Worm (Caenorhabditis elegans) whole organism, early embryonic: ENCODE data around the gene atz-1.

ENCODE experiments used
- B0310.2 ChIP-seq: sonication (generic microtip); optimal IDR thresholded peaks from 2 replicates; lab custom pipeline; 2016; ENCODE audit warnings: mild to moderate bottlenecking, missing genetic modification characterization, missing compliant biosample characterization
- F13C5.2 ChIP-seq: sonication (generic microtip); optimal IDR thresholded peaks from 2 replicates; lab custom pipeline; 2017; ENCODE audit warnings: mild to moderate bottlenecking, missing genetic modification characterization, inconsistent platforms, missing compliant biosample characterization
- aly-1 ChIP-seq: sonication (generic microtip); optimal IDR thresholded peaks from 2 replicates; lab custom pipeline; 2016; ENCODE audit warnings: missing genetic modification characterization, missing compliant biosample characterization
- ama-1 ChIP-seq: fragments of 150-350 bp; optimal IDR thresholded peaks from 2 replicates; lab custom pipeline; 2014
- ceh-13 ChIP-seq: fragments of 200-800 bp; sonication (Bioruptor generic); optimal IDR thresholded peaks from 2 replicates; lab custom pipeline; 2018; ENCODE audit warnings: mild to moderate bottlenecking, missing genetic modification characterization, missing compliant biosample characterization
- ceh-36 ChIP-seq: sonication (generic microtip); optimal IDR thresholded peaks from 2 replicates; lab custom pipeline; 2016; ENCODE audit warnings: missing genetic modification characterization, inconsistent platforms, missing compliant biosample characterization
- ets-7 ChIP-seq: sonication (generic microtip); optimal IDR thresholded peaks from 2 replicates; lab custom pipeline; 2016; ENCODE audit warnings: missing genotype, missing genetic modification characterization, missing compliant biosample characterization
- flt-1 ChIP-seq: fragments of 200-800 bp; sonication (Bioruptor generic); IDR thresholded peaks from 2 replicates; pipeline ENCODE4 v1.3.6; 2022; ENCODE audit warnings: missing genetic modification characterization, missing compliant biosample characterization
- hmbx-1 ChIP-seq: sonication (generic microtip); optimal IDR thresholded peaks from 2 replicates; lab custom pipeline; 2016; ENCODE audit warnings: mild to moderate bottlenecking, missing genetic modification characterization, missing compliant biosample characterization
- hmg-4 ChIP-seq: fragments of 200-800 bp; sonication (Bioruptor generic); optimal IDR thresholded peaks from 2 replicates; lab custom pipeline; 2018; ENCODE audit warnings: mild to moderate bottlenecking, missing genetic modification characterization, missing compliant biosample characterization
- hnd-1 ChIP-seq: sonication (generic microtip); optimal IDR thresholded peaks from 2 replicates; lab custom pipeline; 2016; ENCODE audit warnings: missing genetic modification characterization, missing compliant biosample characterization
- pes-1 ChIP-seq: fragments of 200-800 bp; sonication (Bioruptor generic); IDR thresholded peaks from 2 replicates; pipeline ENCODE4 v1.3.6; 2022; ENCODE audit warnings: missing genetic modification reagents, missing genetic modification characterization, missing compliant biosample characterization
- scrt-1 ChIP-seq: fragments of 200-800 bp; sonication (Bioruptor generic); IDR thresholded peaks from 2 replicates; pipeline ENCODE4 v1.3.6; 2022; ENCODE audit warnings: missing genetic modification characterization, missing compliant biosample characterization
- sea-1 ChIP-seq: fragments of 200-800 bp; sonication (Bioruptor generic); conservative IDR thresholded peaks from 2 replicates; pipeline ENCODE4 v1.3.6; 2022; ENCODE audit warnings: missing genetic modification characterization, missing compliant biosample characterization
- tbx-11 ChIP-seq: fragments of 200-800 bp; sonication (Bioruptor generic); IDR thresholded peaks from 2 replicates; pipeline ENCODE4 v1.3.6; 2022; ENCODE audit warnings: missing genetic modification characterization, missing compliant biosample characterization
- tbx-37 ChIP-seq: fragments of 200-800 bp; sonication (Bioruptor generic); conservative IDR thresholded peaks from 2 replicates; pipeline ENCODE4 v1.3.6; 2022; ENCODE audit warnings: missing genetic modification reagents, missing genetic modification characterization, missing compliant biosample characterization
- tra-4 ChIP-seq: sonication (generic microtip); optimal IDR thresholded peaks from 2 replicates; lab custom pipeline; 2017; ENCODE audit warnings: missing genetic modification characterization, missing compliant biosample characterization

atz-1 gene

ce11 chrIV:12350235-12350634 lies 25.7 kb downstream of the atz-1 start:
- TF ChIP-seq ets-7 (no peak), B0310.2 (tag; lab: Kevin White, UChicago) (no peak), hnd-1 (tag; lab: Kevin White, UChicago) (no peak), tra-4 (tag; lab: Kevin White, UChicago) (no peak), scrt-1 (GFP tag; lab: Robert Waterston, UW) (no peak), F13C5.2 (tag; lab: Kevin White, UChicago) (no peak), tbx-37 (GFP tag; lab: Robert Waterston, UW) (no peak), ceh-13 (GFP tag; lab: Kevin White, UChicago) (no peak), pes-1 (GFP tag; lab: Robert Waterston, UW) (no peak), sea-1 (GFP tag; lab: Robert Waterston, UW) (no peak), ama-1 (lab: Kevin White, UChicago) (no peak), tbx-11 (GFP tag; lab: Robert Waterston, UW) (no peak), aly-1 (no peak), ceh-36 (tag; lab: Kevin White, UChicago) (no peak), flt-1 (GFP tag; lab: Robert Waterston, UW) (no peak), hmg-4 (GFP tag; lab: Kevin White, UChicago) (no peak), hmbx-1 (tag; lab: Kevin White, UChicago) (no peak)

- no peak for TF ChIP-seq hnd-1 (tag; lab: Kevin White, UChicago)
- no peak for TF ChIP-seq ceh-13 (GFP tag; lab: Kevin White, UChicago)
- TF ChIP-seq aly-1: no peak
- TF ChIP-seq B0310.2 (tag; lab: Kevin White, UChicago): no peak
- TF ChIP-seq sea-1 (GFP tag; lab: Robert Waterston, UW): no peak
- no peak for TF ChIP-seq F13C5.2 (tag; lab: Kevin White, UChicago)
Measured at ce11 chrIV:12349639-12350038, 26.3 kb downstream of the atz-1 start, which contains the start of gene best-22. best-22 (plus strand) TSS chrIV:12349939.

- TF ChIP-seq scrt-1 (GFP tag; lab: Robert Waterston, UW): no peak
- no peak for TF ChIP-seq aly-1
- TF ChIP-seq hnd-1 (tag; lab: Kevin White, UChicago): no peak
- TF ChIP-seq ama-1 (lab: Kevin White, UChicago): no peak
- TF ChIP-seq hmbx-1 (tag; lab: Kevin White, UChicago): no peak
- no peak for TF ChIP-seq pes-1 (GFP tag; lab: Robert Waterston, UW)
- no peak for TF ChIP-seq tra-4 (tag; lab: Kevin White, UChicago)
- TF ChIP-seq B0310.2 (tag; lab: Kevin White, UChicago): no peak
- no peak for TF ChIP-seq tbx-37 (GFP tag; lab: Robert Waterston, UW)
- TF ChIP-seq tbx-11 (GFP tag; lab: Robert Waterston, UW): no peak
Measured at ce11 chrIV:12340885-12341284, 35.0 kb downstream of the atz-1 start.

ce11 chrIV:12336893-12337627 lies 38.9 kb downstream of the atz-1 start, which contains the start of the genes F19B6.10 and wht-5:
F19B6.10 (plus strand) TSS chrIV:12337193.
wht-5 (plus strand) TSS chrIV:12337577.
- TF ChIP-seq ets-7 (no peak), B0310.2 (tag; lab: Kevin White, UChicago) (no peak), sea-1 (GFP tag; lab: Robert Waterston, UW) (no peak), F13C5.2 (tag; lab: Kevin White, UChicago) (no peak)

- TF ChIP-seq ama-1 (lab: Kevin White, UChicago): no peak
- TF ChIP-seq pes-1 (GFP tag; lab: Robert Waterston, UW): no peak
- no peak for TF ChIP-seq flt-1 (GFP tag; lab: Robert Waterston, UW)
- TF ChIP-seq ceh-13 (GFP tag; lab: Kevin White, UChicago): no peak
- TF ChIP-seq F13C5.2 (tag; lab: Kevin White, UChicago): no peak
- no peak for TF ChIP-seq hmbx-1 (tag; lab: Kevin White, UChicago)
- TF ChIP-seq tbx-37 (GFP tag; lab: Robert Waterston, UW): no peak
- TF ChIP-seq tbx-11 (GFP tag; lab: Robert Waterston, UW): no peak
Measured at ce11 chrIV:12335798-12336197, 40.1 kb downstream of the atz-1 start, which contains the start of gene F19B6.1. F19B6.1 (minus strand) TSS chrIV:12336075.

- TF ChIP-seq ceh-13 (GFP tag; lab: Kevin White, UChicago) (no peak), hnd-1 (tag; lab: Kevin White, UChicago) (no peak), F13C5.2 (tag; lab: Kevin White, UChicago) (no peak), pes-1 (GFP tag; lab: Robert Waterston, UW) (no peak), scrt-1 (GFP tag; lab: Robert Waterston, UW) (no peak), flt-1 (GFP tag; lab: Robert Waterston, UW) (no peak), hmg-4 (GFP tag; lab: Kevin White, UChicago) (no peak), ets-7 (no peak)
Measured at ce11 chrIV:12335248-12335647, 40.7 kb downstream of the atz-1 start.

ce11 chrIV:12334708-12335107 lies 41.2 kb downstream of the atz-1 start:
- no peak for TF ChIP-seq tra-4 (tag; lab: Kevin White, UChicago)
- TF ChIP-seq hnd-1 (tag; lab: Kevin White, UChicago): no peak
- TF ChIP-seq aly-1: no peak
- no peak for TF ChIP-seq hmg-4 (GFP tag; lab: Kevin White, UChicago)
- no peak for TF ChIP-seq tbx-11 (GFP tag; lab: Robert Waterston, UW)
- TF ChIP-seq ama-1 (lab: Kevin White, UChicago): no peak
- TF ChIP-seq ceh-36 (tag; lab: Kevin White, UChicago): no peak
